Worm (Caenorhabditis elegans): ENCODE results near the gene Y58A7A.4.

Y58A7A.4 gene

ce11 chrV:5084957-5085465 lies at the start of gene Y58A7A.4:
TSS of gene Y58A7A.4 (minus strand) at chrV:5085007.
- TF ChIP-seq unc-120 (tag; optimal IDR thresholded peaks at IDR 0.05; ENCODE audit: poor library complexity, severe bottlenecking) (no peak), hlh-1 (tag; optimal IDR thresholded peaks at IDR 0.05) (no peak), unc-62 (GFP tag; optimal IDR thresholded peaks at IDR 0.05) (no peak), lin-32 (GFP tag; optimal IDR thresholded peaks at IDR 0.05) (no peak), blmp-1 (tag; optimal IDR thresholded peaks at IDR 0.05) (no peak), flh-1 (GFP tag; optimal IDR thresholded peaks at IDR 0.05) (no peak), cnd-1 (tag; optimal IDR thresholded peaks at IDR 0.05) (no peak), mep-1 (tag; optimal IDR thresholded peaks at IDR 0.05) (no peak), elt-1 (tag; optimal IDR thresholded peaks at IDR 0.05; ENCODE audit: borderline replicate concordance, insufficient read depth) (no peak), ztf-11 (tag; optimal IDR thresholded peaks at IDR 0.05) (no peak), snpc-4 (tag; optimal IDR thresholded peaks at IDR 0.05) (no peak), drap-1 (GFP tag; optimal IDR thresholded peaks at IDR 0.05) (no peak), nhr-28 (tag; optimal IDR thresholded peaks at IDR 0.05) (no peak), ham-2 (GFP tag; optimal IDR thresholded peaks at IDR 0.05) (no peak)

- TF ChIP-seq ceh-43 (GFP tag; optimal IDR thresholded peaks at IDR 0.05): no peak
- TF ChIP-seq nhr-2 (tag; optimal IDR thresholded peaks at IDR 0.05): no peak
- no peak for TF ChIP-seq nhr-76 (tag; optimal IDR thresholded peaks at IDR 0.05)
- no peak for TF ChIP-seq ztf-11 (tag; optimal IDR thresholded peaks at IDR 0.05)
- TF ChIP-seq unc-62 (GFP tag; optimal IDR thresholded peaks at IDR 0.05): no peak
- no peak for TF ChIP-seq elt-3 (tag; optimal IDR thresholded peaks at IDR 0.05)
- TF ChIP-seq unc-39 (tag; optimal IDR thresholded peaks at IDR 0.05): no peak
- TF ChIP-seq ceh-39 (tag; optimal IDR thresholded peaks at IDR 0.05): no peak
- TF ChIP-seq lin-13 (tag; optimal IDR thresholded peaks at IDR 0.05): no peak
- TF ChIP-seq ham-2 (GFP tag; optimal IDR thresholded peaks at IDR 0.05): no peak
- no peak for TF ChIP-seq ceh-83 (GFP tag; optimal IDR thresholded peaks at IDR 0.05)
- TF ChIP-seq bed-3 (GFP tag; optimal IDR thresholded peaks at IDR 0.05): no peak
- no peak for TF ChIP-seq ces-1 (GFP tag; optimal IDR thresholded peaks at IDR 0.05)
- no peak for TF ChIP-seq tbx-8 (GFP tag; optimal IDR thresholded peaks at IDR 0.05)
- no peak for TF ChIP-seq nhr-12 (tag; optimal IDR thresholded peaks at IDR 0.05)
- TF ChIP-seq flh-1 (GFP tag; optimal IDR thresholded peaks at IDR 0.05): no peak
- no peak for TF ChIP-seq snpc-4 (tag; optimal IDR thresholded peaks at IDR 0.05)
Measured at ce11 chrV:5132441-5132840, 47.6 kb upstream of the Y58A7A.4 start, which contains the start of gene F14F9.4. TSS of gene F14F9.4 (plus strand) at chrV:5132741.

ce11 chrV:5131380-5131779 lies 46.6 kb upstream of the Y58A7A.4 start:
- TF ChIP-seq nhr-237 (tag; optimal IDR thresholded peaks at IDR 0.05): no peak
- no peak for TF ChIP-seq ceh-43 (GFP tag; optimal IDR thresholded peaks at IDR 0.05)
- TF ChIP-seq pha-4 (tag; optimal IDR thresholded peaks at IDR 0.05): no peak
- no peak for TF ChIP-seq ces-1 (GFP tag; optimal IDR thresholded peaks at IDR 0.05)
- TF ChIP-seq M03D4.4 (tag; optimal IDR thresholded peaks at IDR 0.05): no peak
- no peak for TF ChIP-seq ceh-39 (tag; optimal IDR thresholded peaks at IDR 0.05)
- TF ChIP-seq tbx-8 (GFP tag; optimal IDR thresholded peaks at IDR 0.05): no peak
- no peak for TF ChIP-seq ceh-83 (GFP tag; optimal IDR thresholded peaks at IDR 0.05)
- TF ChIP-seq zip-8 (tag; optimal IDR thresholded peaks at IDR 0.05): no peak
- TF ChIP-seq lin-13 (tag; optimal IDR thresholded peaks at IDR 0.05): no peak

ce11 chrV:5130018-5130417 lies 45.2 kb upstream of the Y58A7A.4 start, which contains the start of gene F14F9.8:
TSS of gene F14F9.8 (plus strand) at chrV:5130318.
- TF ChIP-seq pha-4 (tag; optimal IDR thresholded peaks at IDR 0.05) (no peak), snpc-4 (tag; optimal IDR thresholded peaks at IDR 0.05) (no peak), mep-1 (tag; optimal IDR thresholded peaks at IDR 0.05) (no peak), ceh-43 (GFP tag; optimal IDR thresholded peaks at IDR 0.05) (no peak), bed-3 (GFP tag; optimal IDR thresholded peaks at IDR 0.05) (no peak), mls-2 (tag; optimal IDR thresholded peaks at IDR 0.05) (no peak), ztf-11 (tag; optimal IDR thresholded peaks at IDR 0.05) (no peak), blmp-1 (tag; optimal IDR thresholded peaks at IDR 0.05) (no peak), cnd-1 (tag; optimal IDR thresholded peaks at IDR 0.05) (no peak), nhr-28 (tag; optimal IDR thresholded peaks at IDR 0.05) (no peak), nhr-2 (tag; optimal IDR thresholded peaks at IDR 0.05) (no peak), mab-5 (tag; optimal IDR thresholded peaks at IDR 0.05) (no peak), sem-2 (GFP tag; optimal IDR thresholded peaks at IDR 0.05) (no peak), zip-8 (tag; optimal IDR thresholded peaks at IDR 0.05) (no peak), nhr-76 (tag; optimal IDR thresholded peaks at IDR 0.05) (no peak), unc-39 (tag; optimal IDR thresholded peaks at IDR 0.05) (no peak)
